Worm (Caenorhabditis elegans): ENCODE measurements around the gene fbxa-6.

Gene fbxa-6

ce11 chrIII:21276-21675 lies 18.4 kb upstream of the fbxa-6 start:
- no peak for TF ChIP-seq unc-62 (GFP tag; optimal IDR thresholded peaks at IDR 0.05)

DNA sequence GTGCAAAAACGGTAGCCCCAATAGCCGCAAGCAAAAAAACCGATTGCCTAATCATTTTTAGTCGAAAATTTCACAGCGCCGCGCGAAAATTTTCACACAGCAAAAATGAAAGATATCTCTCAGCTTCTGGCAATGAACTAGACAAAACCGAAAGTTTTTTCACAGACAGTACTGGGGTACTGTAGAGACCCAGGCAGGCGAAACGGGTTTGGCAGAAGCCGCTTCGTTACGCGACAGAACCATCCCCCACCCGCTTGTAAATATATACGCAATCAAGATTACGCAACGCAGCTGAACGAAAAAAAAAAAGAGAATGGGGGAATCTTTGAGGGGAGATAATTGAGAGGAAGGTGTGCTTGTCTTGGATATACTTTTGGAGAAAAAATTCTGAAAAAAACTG lies 16.6 kb upstream of the fbxa-6 start, which contains the start of gene H10E21.4:
H10E21.4 (minus strand) TSS at position 167 of the 400 bp plus-strand sequence.
- no peak for TF ChIP-seq unc-62 (GFP tag; optimal IDR thresholded peaks at IDR 0.05)

DNA sequence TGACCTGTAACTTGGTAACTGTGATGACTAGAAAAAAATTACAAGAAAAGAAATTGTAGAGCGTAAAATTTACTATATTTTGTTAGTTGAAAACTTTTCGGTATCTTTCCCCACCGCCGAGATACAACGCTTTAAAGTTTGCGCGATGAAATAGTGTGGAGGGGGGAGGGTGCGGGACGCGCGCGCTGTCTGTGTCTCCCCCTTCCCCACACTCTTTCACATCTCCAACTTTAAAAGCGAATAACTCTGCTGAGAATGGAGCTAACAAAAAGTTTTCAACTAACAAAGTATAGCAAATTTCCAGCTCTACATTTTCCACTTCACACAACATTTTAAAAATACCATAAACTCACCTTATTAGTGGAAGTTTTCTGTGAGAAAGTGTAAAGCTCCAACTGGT lies 14.7 kb upstream of the fbxa-6 start:
- no peak for TF ChIP-seq unc-62 (GFP tag; optimal IDR thresholded peaks at IDR 0.05)

DNA sequence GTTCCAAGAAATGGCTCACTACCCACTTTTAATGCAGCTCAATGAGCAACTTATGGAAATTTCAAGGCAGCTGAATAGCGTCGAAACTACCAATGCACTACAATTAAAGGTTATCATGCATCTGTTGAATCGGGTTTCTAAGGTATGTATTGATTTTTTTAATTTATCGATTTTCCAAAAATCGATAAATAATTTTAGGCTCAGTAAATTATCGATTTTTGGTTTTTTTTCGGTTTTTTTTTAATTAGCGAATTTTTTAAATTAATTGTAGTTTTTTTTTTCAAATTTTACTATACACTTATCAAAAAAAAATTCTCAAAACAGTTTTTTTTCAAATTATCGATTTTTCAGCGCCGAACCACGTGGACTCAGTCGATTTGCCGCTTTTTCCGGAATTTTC lies 13.9 kb upstream of the fbxa-6 start:
- TF ChIP-seq unc-62 (GFP tag; optimal IDR thresholded peaks at IDR 0.05): no peak

ce11 chrIII:15224-15822 lies 12.4 kb upstream of the fbxa-6 start, which contains the start of gene H10E21.1:
Gene H10E21.1 (plus strand): TSS chrIII:15772.
- no peak for TF ChIP-seq unc-62 (GFP tag; optimal IDR thresholded peaks at IDR 0.05)

- TF ChIP-seq unc-62 (GFP tag; optimal IDR thresholded peaks at IDR 0.05): no peak
Observed at ce11 chrIII:14671-15070, 11.8 kb upstream of the fbxa-6 start, which contains the start of gene nhr-80. Gene nhr-80 (minus strand): TSS chrIII:14869.

DNA sequence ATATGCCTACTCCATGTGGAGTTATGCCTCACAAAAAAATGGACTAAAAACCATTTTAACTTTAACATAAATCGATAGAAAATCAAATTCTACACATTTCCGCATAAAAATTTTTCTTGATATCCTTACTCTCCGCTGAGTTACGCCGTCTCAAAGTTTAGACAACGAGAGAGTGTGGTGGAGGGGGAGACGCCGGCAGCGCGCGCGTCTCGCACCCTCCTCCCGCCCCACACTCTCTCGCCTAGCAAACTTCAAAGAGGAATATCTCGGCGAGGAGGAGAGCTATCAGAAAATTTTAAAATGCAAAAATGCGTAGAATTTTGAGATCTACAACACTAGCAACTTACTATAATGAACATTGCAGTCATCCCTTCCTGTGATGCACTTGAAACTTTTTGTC lies 11.3 kb upstream of the fbxa-6 start:
- no peak for TF ChIP-seq unc-62 (GFP tag; optimal IDR thresholded peaks at IDR 0.05)
